Worm (Caenorhabditis elegans) whole organism, L4 larva: ENCODE data around the gene zmp-1.

Experiments used
- F26F4.8 ChIP-seq: fragments of 200-800 bp; sonication (Bioruptor generic); conservative IDR thresholded peaks from 2 replicates; pipeline ENCODE4 v1.3.6; 2022; ENCODE audit warnings: missing genetic modification characterization, missing compliant biosample characterization
- F37D6.2 ChIP-seq: sonication (generic microtip); optimal IDR thresholded peaks from 2 replicates; lab custom pipeline; 2016; ENCODE audit warnings: mild to moderate bottlenecking, missing genetic modification characterization, missing compliant biosample characterization
- F44E2.7 ChIP-seq: fragments of 200-800 bp; sonication (Bioruptor generic); IDR thresholded peaks from 2 replicates; pipeline ENCODE4 v2.1.2; 2022; ENCODE audit warnings: missing genetic modification characterization, missing compliant biosample characterization
- F49E8.2 ChIP-seq: sonication (generic microtip); optimal IDR thresholded peaks from 2 replicates; lab custom pipeline; 2016; ENCODE audit warnings: missing compliant biosample characterization, mild to moderate bottlenecking, missing genetic modification characterization, borderline replicate concordance
- T20F7.1 ChIP-seq: fragments of 200-800 bp; sonication (Bioruptor generic); optimal IDR thresholded peaks from 2 replicates; lab custom pipeline; 2018; ENCODE audit warnings: mild to moderate bottlenecking, missing genetic modification characterization, missing compliant biosample characterization
- Y105C5A.15 ChIP-seq: fragments of 200-800 bp; sonication (Bioruptor generic); IDR thresholded peaks from 2 replicates; pipeline ENCODE4 v1.3.6; 2022; ENCODE audit warnings: missing genetic modification characterization, missing compliant biosample characterization
- Y48G9A.11 ChIP-seq: fragments of 200-800 bp; sonication (Bioruptor generic); IDR thresholded peaks from 2 replicates; pipeline ENCODE4 v1.3.6; 2022; ENCODE audit warnings: missing genetic modification reagents, missing genetic modification characterization, missing compliant biosample characterization
- ZK337.2 ChIP-seq: fragments of 200-800 bp; sonication (Bioruptor generic); IDR thresholded peaks from 2 replicates; pipeline ENCODE4 v1.3.6; 2022; ENCODE audit warnings: missing genetic modification reagents, missing genetic modification characterization, missing compliant biosample characterization
- cey-2 ChIP-seq: sonication (generic microtip); optimal IDR thresholded peaks from 3 replicates; lab custom pipeline; 2017; ENCODE audit warnings: missing genetic modification characterization, mild to moderate bottlenecking, missing compliant biosample characterization, antibody characterized with exemption, borderline replicate concordance; ENCODE audit not compliant: insufficient read depth
- ctbp-1 ChIP-seq: fragments of 200-800 bp; sonication (Bioruptor generic); IDR thresholded peaks from 2 replicates; pipeline ENCODE4 v1.3.6; 2022; ENCODE audit warnings: missing genetic modification reagents, missing genetic modification characterization, missing compliant biosample characterization
- daf-12 ChIP-seq: fragments of 150-350 bp; optimal IDR thresholded peaks from 2 replicates; lab custom pipeline; 2014; ENCODE audit warnings: missing biosample characterization, missing genetic modification reagents, missing genetic modification characterization
- daf-19 ChIP-seq: fragments of 200-800 bp; sonication (Bioruptor generic); conservative IDR thresholded peaks from 2 replicates; pipeline ENCODE4 v1.3.6; 2022; ENCODE audit warnings: missing genetic modification characterization, missing compliant biosample characterization
- dmd-8 ChIP-seq: fragments of 200-800 bp; sonication (Bioruptor generic); IDR thresholded peaks from 2 replicates; pipeline ENCODE4 v1.3.6; 2022; ENCODE audit warnings: missing genetic modification characterization, missing compliant biosample characterization
- dmd-9 ChIP-seq: fragments of 200-800 bp; sonication (Bioruptor generic); IDR thresholded peaks from 2 replicates; pipeline ENCODE4 v1.3.6; 2022; ENCODE audit warnings: missing genetic modification reagents, missing genetic modification characterization, missing compliant biosample characterization
- dpl-1 ChIP-seq: fragments of 150-350 bp; optimal IDR thresholded peaks from 2 replicates; lab custom pipeline; 2014; ENCODE audit warnings: missing biosample characterization, missing genetic modification reagents, missing genetic modification characterization
- dve-1 ChIP-seq: sonication (generic microtip); optimal IDR thresholded peaks from 2 replicates; lab custom pipeline; 2017; ENCODE audit warnings: antibody characterized with exemption, mild to moderate bottlenecking, missing genetic modification characterization, missing compliant biosample characterization; ENCODE audit not compliant: insufficient read depth
- egl-43 ChIP-seq: fragments of 200-800 bp; sonication (Bioruptor generic); IDR thresholded peaks from 2 replicates; pipeline ENCODE4 v1.3.6; 2022; ENCODE audit warnings: missing genetic modification reagents, missing genetic modification characterization, missing compliant biosample characterization
- fkh-10 ChIP-seq: fragments of 150-350 bp; optimal IDR thresholded peaks from 2 replicates; lab custom pipeline; 2014; ENCODE audit warnings: missing biosample characterization, missing genetic modification reagents, missing genetic modification characterization
- hif-1 ChIP-seq, 2 experiments: sonication (generic microtip); optimal IDR thresholded peaks; 2 replicates each; lab custom pipeline; 2016 to 2017; ENCODE audit warnings: missing compliant biosample characterization in 2 of 2, missing genetic modification characterization in 2 of 2, missing genetic modification reagents in 2 of 2, missing genotype in 2 of 2, mild to moderate bottlenecking in 1 of 2
- hlh-11 ChIP-seq: fragments of 200-800 bp; sonication (Bioruptor generic); optimal IDR thresholded peaks from 2 replicates; lab custom pipeline; 2018; ENCODE audit warnings: mild to moderate bottlenecking, missing genetic modification characterization, missing compliant biosample characterization
- hlh-30 ChIP-seq: sonication (generic microtip); optimal IDR thresholded peaks from 2 replicates; lab custom pipeline; 2017; ENCODE audit warnings: antibody characterized with exemption, mild to moderate bottlenecking, missing genetic modification characterization, missing compliant biosample characterization; ENCODE audit not compliant: insufficient read depth
- lin-38 ChIP-seq: fragments of 200-800 bp; sonication (Bioruptor generic); IDR thresholded peaks from 2 replicates; pipeline ENCODE4 v1.3.6; 2022; ENCODE audit warnings: missing genetic modification reagents, missing genetic modification characterization, missing compliant biosample characterization
- madf-9 ChIP-seq: fragments of 200-800 bp; sonication (Bioruptor generic); conservative IDR thresholded peaks from 2 replicates; pipeline ENCODE4 v1.3.6; 2022; ENCODE audit warnings: missing genetic modification reagents, missing genetic modification characterization, missing compliant biosample characterization
- mdl-1 ChIP-seq, 2 experiments: fragments of 150-350 bp in 1 of 2; sonication (generic microtip) in 1 of 2; optimal IDR thresholded peaks; 2 replicates each; lab custom pipeline; 2014 to 2017; ENCODE audit warnings: missing biosample characterization in 2 of 2, missing genetic modification characterization in 2 of 2
- mdt-29 ChIP-seq: fragments of 200-800 bp; sonication (Bioruptor generic); IDR thresholded peaks from 2 replicates; pipeline ENCODE4 v1.3.6; 2022; ENCODE audit warnings: missing genetic modification reagents, missing genetic modification characterization, missing compliant biosample characterization
- mep-1 ChIP-seq: fragments of 150-350 bp; sonication (generic microtip); optimal IDR thresholded peaks from 3 replicates; lab custom pipeline; 2014; ENCODE audit warnings: missing biosample characterization, missing genetic modification characterization
- mes-2 ChIP-seq: sonication (generic microtip); optimal IDR thresholded peaks from 2 replicates; lab custom pipeline; 2016; ENCODE audit warnings: missing genotype, mild to moderate bottlenecking, missing genetic modification characterization, missing compliant biosample characterization; ENCODE audit not compliant: poor library complexity, severe bottlenecking
- mxl-2 ChIP-seq: fragments of 200-800 bp; sonication (Bioruptor generic); conservative IDR thresholded peaks from 2 replicates; pipeline ENCODE4 v1.3.6; 2022; ENCODE audit warnings: missing genetic modification reagents, missing genetic modification characterization, missing compliant biosample characterization
- nhr-10 ChIP-seq: fragments of 150-350 bp; optimal IDR thresholded peaks from 2 replicates; lab custom pipeline; 2014; ENCODE audit warnings: missing biosample characterization, missing genetic modification characterization
- nhr-11 ChIP-seq: fragments of 150-350 bp; optimal IDR thresholded peaks from 2 replicates; lab custom pipeline; 2014; ENCODE audit warnings: missing biosample characterization, missing genetic modification characterization
- nhr-25 ChIP-seq: sonication (generic microtip); optimal IDR thresholded peaks from 2 replicates; lab custom pipeline; 2017; ENCODE audit warnings: missing genetic modification characterization, mild to moderate bottlenecking, missing compliant biosample characterization, antibody characterized with exemption, moderate library complexity, borderline replicate concordance; ENCODE audit not compliant: insufficient read depth
- nhr-28 ChIP-seq: fragments of 150-350 bp; optimal IDR thresholded peaks from 2 replicates; lab custom pipeline; 2014; ENCODE audit warnings: missing biosample characterization, missing genetic modification characterization
- nhr-41 ChIP-seq: fragments of 200-800 bp; sonication (Bioruptor generic); IDR thresholded peaks from 2 replicates; pipeline ENCODE4 v1.3.6; 2022; ENCODE audit warnings: missing genetic modification reagents, missing genetic modification characterization, missing compliant biosample characterization
- nhr-42 ChIP-seq: fragments of 200-800 bp; sonication (Bioruptor generic); IDR thresholded peaks from 2 replicates; pipeline ENCODE4 v1.3.6; 2022; ENCODE audit warnings: missing genetic modification characterization, missing compliant biosample characterization
- nhr-48 ChIP-seq: sonication (generic microtip); optimal IDR thresholded peaks from 2 replicates; lab custom pipeline; 2016; ENCODE audit warnings: mild to moderate bottlenecking, missing genetic modification characterization, missing compliant biosample characterization
- nhr-6 ChIP-seq: fragments of 150-350 bp; optimal IDR thresholded peaks from 2 replicates; lab custom pipeline; 2014; ENCODE audit warnings: missing biosample characterization, missing genetic modification characterization
- nhr-77 ChIP-seq: fragments of 150-350 bp; optimal IDR thresholded peaks from 2 replicates; lab custom pipeline; 2014; ENCODE audit warnings: missing biosample characterization, missing genetic modification characterization
- sdz-12 ChIP-seq: fragments of 200-800 bp; sonication (Bioruptor generic); optimal IDR thresholded peaks from 2 replicates; lab custom pipeline; 2018; ENCODE audit warnings: mild to moderate bottlenecking, missing genetic modification characterization, missing compliant biosample characterization
- set-16 ChIP-seq: fragments of 200-800 bp; sonication (Bioruptor generic); IDR thresholded peaks from 2 replicates; pipeline ENCODE4 v1.3.6; 2022; ENCODE audit warnings: missing genetic modification reagents, missing genetic modification characterization, missing compliant biosample characterization
- snpc-1.2 ChIP-seq: fragments of 200-800 bp; sonication (Bioruptor generic); IDR thresholded peaks from 2 replicates; pipeline ENCODE4 v1.3.6; 2022; ENCODE audit warnings: missing genetic modification reagents, missing genetic modification characterization, missing compliant biosample characterization
- spr-1 ChIP-seq: sonication (generic microtip); optimal IDR thresholded peaks from 2 replicates; lab custom pipeline; 2016; ENCODE audit warnings: mild to moderate bottlenecking, missing genetic modification characterization, missing compliant biosample characterization
- tra-1 ChIP-seq: fragments of 200-800 bp; sonication (Bioruptor generic); IDR thresholded peaks from 2 replicates; pipeline ENCODE4 v1.3.6; 2022; ENCODE audit warnings: missing genetic modification reagents, missing genetic modification characterization, missing compliant biosample characterization
- unc-130 ChIP-seq: sonication (generic microtip); optimal IDR thresholded peaks from 2 replicates; lab custom pipeline; 2016; ENCODE audit warnings: missing genetic modification reagents, missing genetic modification characterization, missing compliant biosample characterization
- unc-39 ChIP-seq: sonication (generic microtip); optimal IDR thresholded peaks from 2 replicates; lab custom pipeline; 2017; ENCODE audit warnings: missing biosample characterization, missing genetic modification characterization
- vab-7 ChIP-seq: fragments of 200-800 bp; sonication (Bioruptor generic); IDR thresholded peaks from 2 replicates; pipeline ENCODE4 v1.3.6; 2022; ENCODE audit warnings: missing genetic modification reagents, missing genetic modification characterization, missing compliant biosample characterization
- zip-11 ChIP-seq: fragments of 200-800 bp; sonication (Bioruptor generic); IDR thresholded peaks from 2 replicates; pipeline ENCODE4 v1.3.6; 2022; ENCODE audit warnings: missing genetic modification characterization, missing compliant biosample characterization
- ztf-11 ChIP-seq: fragments of 150-350 bp; optimal IDR thresholded peaks from 2 replicates; lab custom pipeline; 2014; ENCODE audit warnings: missing biosample characterization, missing genetic modification characterization

Gene zmp-1

DNA sequence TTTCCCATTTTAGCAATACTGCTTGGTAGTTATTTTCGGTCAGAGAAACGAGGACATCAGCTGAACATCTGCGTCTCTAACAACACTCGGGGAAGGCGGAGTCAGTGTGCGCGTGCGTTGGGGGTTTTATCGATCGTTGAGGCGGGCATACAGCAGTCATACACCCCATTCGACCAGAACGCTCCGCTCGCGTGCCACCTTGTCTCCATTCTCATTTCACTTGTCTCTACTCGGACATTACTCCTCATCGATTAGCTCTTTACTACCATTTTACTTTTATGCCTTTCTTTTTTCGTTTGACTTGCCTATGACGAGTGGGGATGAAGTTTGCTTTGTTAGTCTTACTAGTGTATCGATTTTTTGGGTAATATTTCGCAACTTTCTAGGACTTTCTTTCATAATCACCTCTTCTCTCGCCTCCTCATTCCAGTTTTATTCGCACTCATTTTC, 7.8 kb upstream of the zmp-1 start (continued):
- TF ChIP-seq Y48G9A.11 (GFP tag; lab: Robert Waterston, UW) (no peak), tra-1 (GFP tag; lab: Robert Waterston, UW) (peak; percentile 34; the same call in 1 of the 2 replicates), snpc-1.2 (GFP tag; lab: Robert Waterston, UW) (peak; percentile 13; the same call in 1 of the 2 replicates), mep-1 (peak; percentile 87), egl-43 (GFP tag; lab: Robert Waterston, UW) (peak; percentile 75), dve-1 (peak; percentile 85), dmd-8 (peak; percentile 30; the same call in 1 of the 2 replicates), ZK337.2 (GFP tag; lab: Robert Waterston, UW) (no peak), T20F7.1 (GFP tag; lab: Kevin White, UChicago) (peak; percentile 44), hlh-30 (tag; lab: Kevin White, UChicago) (peak; percentile 98), mdl-1 (tag; optimal IDR thresholded peaks at IDR 0.05; lab: Kevin White, UChicago) (peak; percentile 96), lin-38 (GFP tag; lab: Robert Waterston, UW) (peak; percentile 53)

DNA sequence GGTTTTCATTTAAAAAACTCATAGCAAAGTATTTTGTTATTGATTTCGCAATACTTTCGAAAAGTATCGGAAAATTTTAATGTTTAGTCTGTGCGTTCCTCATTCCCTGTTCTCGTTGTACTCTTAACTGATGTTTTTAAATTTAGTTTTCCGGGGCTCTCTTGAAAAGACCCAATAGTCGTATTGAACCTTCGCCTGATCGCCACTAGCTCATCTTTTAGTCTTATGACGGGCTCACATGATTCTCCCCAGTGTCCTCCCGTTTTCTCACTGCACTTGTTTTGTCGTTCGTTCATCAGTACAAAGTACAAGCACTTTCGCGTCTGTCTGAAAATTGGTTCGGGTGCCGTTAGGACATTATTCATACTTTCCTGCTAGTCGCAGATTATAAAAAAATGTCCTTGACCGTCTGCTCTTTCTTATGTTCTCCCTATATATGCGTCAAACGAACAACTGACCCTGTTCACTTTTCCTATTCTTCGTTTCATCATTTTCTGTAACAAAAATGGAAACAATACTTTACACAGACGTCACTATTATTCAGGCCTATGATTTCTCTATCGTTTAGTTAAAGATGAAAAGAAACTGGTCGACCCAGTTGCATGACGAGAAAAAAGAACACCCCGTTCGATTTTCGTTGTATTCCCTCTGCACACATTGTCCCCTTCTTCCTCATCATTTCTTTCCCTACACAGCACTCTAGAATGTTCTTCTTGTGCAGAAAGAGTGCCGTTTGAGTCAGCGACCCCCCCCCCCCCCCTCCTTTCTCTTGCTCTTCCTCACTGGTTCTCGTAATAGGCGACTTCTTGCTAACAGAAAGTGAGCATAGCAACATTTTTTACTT, 6.9 kb upstream of the zmp-1 start, which contains the start of gene ubq-1:
Gene ubq-1, plus strand, starts transcription at position 802 of the 844 bp plus-strand sequence.
- no peak for TF ChIP-seq nhr-48 (tag; lab: Kevin White, UChicago)
- no peak for TF ChIP-seq cey-2 (tag; lab: Kevin White, UChicago)
- no peak for TF ChIP-seq ZK337.2 (GFP tag; lab: Robert Waterston, UW)
- no peak for TF ChIP-seq nhr-42 (GFP tag; lab: Robert Waterston, UW)
- no peak for TF ChIP-seq nhr-6 (tag; lab: Kevin White, UChicago)
- TF ChIP-seq vab-7 (GFP tag; lab: Robert Waterston, UW), result no peak
- TF ChIP-seq mxl-2 (GFP tag; lab: Robert Waterston, UW), result no peak
- TF ChIP-seq madf-9 (GFP tag; lab: Robert Waterston, UW), result no peak
- TF ChIP-seq daf-19, result no peak
- TF ChIP-seq nhr-41, result no peak
- TF ChIP-seq mes-2 (tag; lab: Kevin White, UChicago), result peak; percentile 10
- no peak for TF ChIP-seq dpl-1 (GFP tag; lab: Kevin White, UChicago)
- no peak for TF ChIP-seq set-16 (GFP tag; lab: Robert Waterston, UW)
- TF ChIP-seq zip-11 (GFP tag; lab: Robert Waterston, UW), result no peak
- no peak for TF ChIP-seq nhr-11 (tag; lab: Kevin White, UChicago)
- TF ChIP-seq hlh-11 (tag; lab: Kevin White, UChicago), result no peak
- TF ChIP-seq nhr-25 (tag; lab: Kevin White, UChicago), result no peak
- TF ChIP-seq ztf-11, result no peak
- no peak for TF ChIP-seq hif-1 (tag; optimal IDR thresholded peaks at IDR 0.05; lab: Kevin White, UChicago)
- TF ChIP-seq daf-12, result no peak
- TF ChIP-seq nhr-10 (tag; lab: Kevin White, UChicago), result no peak
- TF ChIP-seq nhr-28, result no peak
- no peak for TF ChIP-seq Y105C5A.15 (GFP tag; lab: Robert Waterston, UW)
- no peak; the same call in 1 of the 2 replicates for TF ChIP-seq dmd-9 (GFP tag; lab: Robert Waterston, UW)
- TF ChIP-seq spr-1 (tag; lab: Kevin White, UChicago), result no peak
- no peak for TF ChIP-seq sdz-12 (GFP tag; lab: Kevin White, UChicago)
- TF ChIP-seq fkh-10 (GFP tag; lab: Kevin White, UChicago), result no peak
- TF ChIP-seq unc-130, result no peak
- no peak for TF ChIP-seq F37D6.2 (tag; lab: Kevin White, UChicago)
- TF ChIP-seq F49E8.2, result no peak
- no peak for TF ChIP-seq F44E2.7
- no peak for TF ChIP-seq unc-39 (tag; lab: Kevin White, UChicago)
- no peak for TF ChIP-seq F26F4.8 (GFP tag; lab: Robert Waterston, UW)
- peak; percentile 51 for TF ChIP-seq ctbp-1 (GFP tag; lab: Robert Waterston, UW)
- no peak for TF ChIP-seq mdt-29 (GFP tag; lab: Robert Waterston, UW)
- TF ChIP-seq nhr-77 (tag; lab: Kevin White, UChicago), result no peak
- TF ChIP-seq snpc-1.2 (GFP tag; lab: Robert Waterston, UW), result no peak
